Worm (Caenorhabditis elegans) whole organism, late embryonic: ENCODE measurements around the gene lim-6.
A peak's percentile ranks its signal among the peaks of the same experiment; 100 is the strongest.

Experiments used
- C38D4.7 ChIP-seq: fragments of 200-800 bp; sonication (Bioruptor generic); optimal IDR thresholded peaks from 2 replicates; lab custom pipeline; 2018; ENCODE audit warnings: mild to moderate bottlenecking, missing genetic modification characterization, moderate library complexity, missing compliant biosample characterization
- F13H6.1 ChIP-seq: sonication (generic microtip); optimal IDR thresholded peaks from 2 replicates; lab custom pipeline; 2016; ENCODE audit warnings: missing genetic modification characterization, missing compliant biosample characterization
- K02D7.2 ChIP-seq: sonication (generic microtip); optimal IDR thresholded peaks from 2 replicates; lab custom pipeline; 2017; ENCODE audit warnings: mild to moderate bottlenecking, missing genetic modification characterization, missing compliant biosample characterization
- T23F11.4 ChIP-seq: fragments of 200-800 bp; sonication (Bioruptor generic); optimal IDR thresholded peaks from 2 replicates; lab custom pipeline; 2018; ENCODE audit warnings: mild to moderate bottlenecking, missing genetic modification characterization, missing compliant biosample characterization
- Y22D7AL.16 ChIP-seq: sonication (generic microtip); optimal IDR thresholded peaks from 2 replicates; lab custom pipeline; 2016; ENCODE audit warnings: missing genetic modification characterization, missing compliant biosample characterization
- ceh-14 ChIP-seq: sonication (generic microtip); optimal IDR thresholded peaks from 2 replicates; lab custom pipeline; 2016; ENCODE audit warnings: missing genotype, missing genetic modification characterization, missing compliant biosample characterization
- ceh-18 ChIP-seq: sonication (generic microtip); optimal IDR thresholded peaks from 2 replicates; lab custom pipeline; 2016; ENCODE audit warnings: missing genetic modification characterization, missing compliant biosample characterization
- ceh-22 ChIP-seq: sonication (generic microtip); optimal IDR thresholded peaks from 2 replicates; lab custom pipeline; 2017; ENCODE audit warnings: missing biosample characterization, missing genetic modification characterization
- ceh-30 ChIP-seq: fragments of 150-350 bp; optimal IDR thresholded peaks from 2 replicates; lab custom pipeline; 2014; ENCODE audit warnings: missing biosample characterization, missing genetic modification characterization
- ceh-9 ChIP-seq: sonication (generic microtip); optimal IDR thresholded peaks from 2 replicates; lab custom pipeline; 2016; ENCODE audit warnings: mild to moderate bottlenecking, missing genetic modification characterization, inconsistent platforms, missing compliant biosample characterization
- che-1 ChIP-seq: sonication (generic microtip); optimal IDR thresholded peaks from 2 replicates; lab custom pipeline; 2016; ENCODE audit warnings: mild to moderate bottlenecking, missing genetic modification characterization, missing compliant biosample characterization
- dmd-4 ChIP-seq: sonication (generic microtip); optimal IDR thresholded peaks from 2 replicates; lab custom pipeline; 2016; ENCODE audit warnings: borderline replicate concordance, missing genetic modification characterization, missing compliant biosample characterization
- elt-2 ChIP-seq: sonication (generic microtip); optimal IDR thresholded peaks from 2 replicates; lab custom pipeline; 2016; ENCODE audit warnings: missing genetic modification reagents, missing genetic modification characterization, missing compliant biosample characterization
- elt-4 ChIP-seq: sonication (generic microtip); optimal IDR thresholded peaks from 2 replicates; lab custom pipeline; 2016; ENCODE audit warnings: missing genetic modification characterization, missing compliant biosample characterization
- ets-4 ChIP-seq: sonication (generic microtip); optimal IDR thresholded peaks from 2 replicates; lab custom pipeline; 2016; ENCODE audit warnings: missing genetic modification characterization, missing compliant biosample characterization
- fax-1 ChIP-seq: sonication (generic microtip); optimal IDR thresholded peaks from 2 replicates; lab custom pipeline; 2016; ENCODE audit warnings: missing genotype, missing genetic modification characterization, missing compliant biosample characterization
- fkh-10 ChIP-seq: fragments of 150-350 bp; optimal IDR thresholded peaks from 2 replicates; lab custom pipeline; 2014; ENCODE audit warnings: missing biosample characterization, missing genetic modification reagents, missing genetic modification characterization
- hlh-8 ChIP-seq: sonication (generic microtip); optimal IDR thresholded peaks from 2 replicates; lab custom pipeline; 2016; ENCODE audit warnings: missing genotype, missing genetic modification characterization, missing compliant biosample characterization
- lim-6 ChIP-seq: sonication (generic microtip); optimal IDR thresholded peaks from 2 replicates; lab custom pipeline; 2016; ENCODE audit warnings: missing genetic modification characterization, missing compliant biosample characterization
- lin-11 ChIP-seq: fragments of 200-800 bp; sonication (Bioruptor generic); optimal IDR thresholded peaks from 2 replicates; lab custom pipeline; 2018; ENCODE audit warnings: mild to moderate bottlenecking, missing genetic modification characterization, missing compliant biosample characterization
- mec-3 ChIP-seq: sonication (generic microtip); optimal IDR thresholded peaks from 2 replicates; lab custom pipeline; 2016; ENCODE audit warnings: borderline replicate concordance, missing genetic modification characterization, missing compliant biosample characterization
- nfya-1 ChIP-seq: sonication (generic microtip); optimal IDR thresholded peaks from 2 replicates; lab custom pipeline; 2017; ENCODE audit warnings: missing genetic modification characterization, mild to moderate bottlenecking, missing compliant biosample characterization, antibody characterized with exemption, moderate library complexity
- npax-4 ChIP-seq: sonication (generic microtip); optimal IDR thresholded peaks from 2 replicates; lab custom pipeline; 2016; ENCODE audit warnings: missing genetic modification characterization, missing compliant biosample characterization
- pha-2 ChIP-seq: sonication (generic microtip); optimal IDR thresholded peaks from 2 replicates; lab custom pipeline; 2017; ENCODE audit warnings: mild to moderate bottlenecking, missing genetic modification characterization, missing compliant biosample characterization
- pros-1 ChIP-seq: fragments of 150-350 bp; optimal IDR thresholded peaks from 2 replicates; lab custom pipeline; 2014; ENCODE audit warnings: missing biosample characterization, missing genetic modification reagents, missing genetic modification characterization
- rnt-1 ChIP-seq: sonication (generic microtip); optimal IDR thresholded peaks from 2 replicates; lab custom pipeline; 2016; ENCODE audit warnings: missing genetic modification characterization, missing compliant biosample characterization
- sdc-2 ChIP-seq: sonication (generic microtip); optimal IDR thresholded peaks from 2 replicates; lab custom pipeline; 2016; ENCODE audit warnings: missing genotype, missing genetic modification characterization, missing compliant biosample characterization
- sox-2 ChIP-seq: fragments of 200-800 bp; sonication (Bioruptor generic); IDR thresholded peaks from 2 replicates; pipeline ENCODE4 v1.3.6; 2022; ENCODE audit warnings: missing genetic modification reagents, missing genetic modification characterization, missing compliant biosample characterization
- tbx-7 ChIP-seq: sonication (generic microtip); optimal IDR thresholded peaks from 2 replicates; lab custom pipeline; 2016; ENCODE audit warnings: missing genotype, missing genetic modification characterization, missing compliant biosample characterization
- ttx-3 ChIP-seq: sonication (generic microtip); optimal IDR thresholded peaks from 2 replicates; lab custom pipeline; 2016; ENCODE audit warnings: missing genetic modification reagents, missing genetic modification characterization, missing compliant biosample characterization
- unc-42 ChIP-seq: sonication (generic microtip); optimal IDR thresholded peaks from 2 replicates; lab custom pipeline; 2016; ENCODE audit warnings: missing genotype, missing genetic modification characterization, missing compliant biosample characterization
- unc-55 ChIP-seq: sonication (generic microtip); optimal IDR thresholded peaks from 2 replicates; lab custom pipeline; 2017; ENCODE audit warnings: missing biosample characterization, missing genetic modification reagents, missing genetic modification characterization
- zip-5 ChIP-seq: sonication (generic microtip); optimal IDR thresholded peaks from 2 replicates; lab custom pipeline; 2016; ENCODE audit warnings: missing genetic modification characterization, missing compliant biosample characterization

lim-6 gene

ce11 chrX:1044327-1044726 lies 27.9 kb upstream of the lim-6 start:
- no peak for TF ChIP-seq Y22D7AL.16 (tag; lab: Kevin White, UChicago)
- no peak for TF ChIP-seq ets-4 (tag; lab: Kevin White, UChicago)
- no peak for TF ChIP-seq che-1 (tag; lab: Kevin White, UChicago)
- no peak for TF ChIP-seq pros-1 (tag; lab: Kevin White, UChicago)
- no peak for TF ChIP-seq fkh-10 (GFP tag; lab: Kevin White, UChicago)
- TF ChIP-seq unc-55: no peak
- TF ChIP-seq sox-2 (GFP tag; lab: Robert Waterston, UW): no peak
- TF ChIP-seq C38D4.7 (GFP tag; lab: Kevin White, UChicago): no peak
- TF ChIP-seq lin-11: no peak
- TF ChIP-seq ceh-9 (tag; lab: Kevin White, UChicago): no peak
- TF ChIP-seq ceh-30 (tag; lab: Kevin White, UChicago): no peak
- TF ChIP-seq unc-42 (tag; lab: Kevin White, UChicago): no peak
- TF ChIP-seq zip-5 (tag; lab: Kevin White, UChicago): no peak

- TF ChIP-seq elt-2 (tag; lab: Kevin White, UChicago) (peak; percentile 86), tbx-7 (tag; lab: Kevin White, UChicago) (no peak), K02D7.2 (tag; lab: Kevin White, UChicago) (no peak), T23F11.4 (GFP tag; lab: Kevin White, UChicago) (no peak), F13H6.1 (tag; lab: Kevin White, UChicago) (no peak)
- TF ChIP-seq, all 69 proteins: peak for 1
Measured at ce11 chrX:1046156-1046831, 26.0 kb upstream of the lim-6 start, which contains the start of gene vpat-1. Gene vpat-1, minus strand, starts transcription at chrX:1046206.

- TF ChIP-seq lim-6 (tag; lab: Kevin White, UChicago): peak; percentile 14
- no peak for TF ChIP-seq dmd-4 (tag; lab: Kevin White, UChicago)
- no peak for TF ChIP-seq pha-2 (tag; lab: Kevin White, UChicago)
- TF ChIP-seq elt-4: no peak
- no peak for TF ChIP-seq mec-3 (tag; lab: Kevin White, UChicago)
- TF ChIP-seq sdc-2 (tag; lab: Kevin White, UChicago): peak; percentile 18
- TF ChIP-seq ceh-18 (tag; lab: Kevin White, UChicago): peak; percentile 51
- no peak for TF ChIP-seq fax-1 (tag; lab: Kevin White, UChicago)
- TF ChIP-seq ceh-14 (tag; lab: Kevin White, UChicago): no peak
- TF ChIP-seq Y22D7AL.16 (tag; lab: Kevin White, UChicago): no peak
- no peak for TF ChIP-seq ttx-3 (tag; lab: Kevin White, UChicago)
- TF ChIP-seq sox-2 (GFP tag; lab: Robert Waterston, UW): no peak
- no peak for TF ChIP-seq fkh-10 (GFP tag; lab: Kevin White, UChicago)
- TF ChIP-seq nfya-1: peak; percentile 3
- TF ChIP-seq ceh-22 (tag; lab: Kevin White, UChicago): no peak
- peak; percentile 29 for TF ChIP-seq unc-42 (tag; lab: Kevin White, UChicago)
- no peak for TF ChIP-seq npax-4
- peak; percentile 67 for TF ChIP-seq unc-55
- TF ChIP-seq rnt-1 (tag; lab: Kevin White, UChicago): peak; percentile 44
Measured at ce11 chrX:1051041-1051440, 21.2 kb upstream of the lim-6 start.

- TF ChIP-seq sox-2 (GFP tag; lab: Robert Waterston, UW) (no peak), rnt-1 (tag; lab: Kevin White, UChicago) (no peak), hlh-8 (tag; lab: Kevin White, UChicago) (peak; percentile 34)
Measured at ce11 chrX:1052960-1053359, 19.3 kb upstream of the lim-6 start.

- TF ChIP-seq unc-55: peak; percentile 89
- TF ChIP-seq ceh-30 (tag; lab: Kevin White, UChicago): no peak
Measured at ce11 chrX:1053929-1054328, 18.3 kb upstream of the lim-6 start, which contains the start of gene ncs-3. Gene ncs-3, plus strand, starts transcription at chrX:1054081.
